Worm (Caenorhabditis elegans): Measurements from ENCODE around the gene Y67D8B.3.

- no peak for TF ChIP-seq nfya-1 (tag; optimal IDR thresholded peaks at IDR 0.05)
- no peak for TF ChIP-seq hlh-8 (tag; optimal IDR thresholded peaks at IDR 0.05)
- TF ChIP-seq elt-2 (tag; optimal IDR thresholded peaks at IDR 0.05), result no peak
- TF ChIP-seq C38D4.7 (GFP tag; optimal IDR thresholded peaks at IDR 0.05), result no peak
- no peak for TF ChIP-seq dmd-4 (tag; optimal IDR thresholded peaks at IDR 0.05; ENCODE audit: borderline replicate concordance)
- TF ChIP-seq ttx-3 (tag; optimal IDR thresholded peaks at IDR 0.05), result no peak
- TF ChIP-seq ztf-16 (tag; optimal IDR thresholded peaks at IDR 0.05), result no peak
- TF ChIP-seq pros-1 (tag; optimal IDR thresholded peaks at IDR 0.05), result no peak
- no peak for TF ChIP-seq fax-1 (tag; optimal IDR thresholded peaks at IDR 0.05)
- TF ChIP-seq eyg-1 (tag; optimal IDR thresholded peaks at IDR 0.05), result no peak
- no peak for TF ChIP-seq tbx-7 (tag; optimal IDR thresholded peaks at IDR 0.05)
- TF ChIP-seq ets-4 (tag; optimal IDR thresholded peaks at IDR 0.05), result no peak
- no peak for TF ChIP-seq madf-2 (tag; optimal IDR thresholded peaks at IDR 0.05)
- TF ChIP-seq unc-3 (GFP tag; conservative IDR thresholded peaks at IDR 0.05), result no peak
- no peak for TF ChIP-seq unc-3 (tag; optimal IDR thresholded peaks at IDR 0.05)
These were observed at the start of gene Y67D8B.3, which contains the start of gene Y67D8B.5 for ce11 chrIV:3202111-3202510.

All from whole organism, late embryonic.